Fruit fly (Drosophila melanogaster): ENCODE measurements around the gene CG14315.

Gene CG14315

dm6 chr3R:18185385-18185784 lies 26.9 kb downstream of the CG14315 start, which contains the start of the genes Arp5 and CG7208 (continued):
- TF ChIP-seq Meics (GFP tag; optimal IDR thresholded peaks at IDR 0.05), result peak; percentile 85
- no peak for TF ChIP-seq Stat92E (GFP tag; optimal IDR thresholded peaks at IDR 0.05)
- no peak for TF ChIP-seq inv (GFP tag; IDR thresholded peaks at IDR 0.05; ENCODE audit: partially characterized antibody)
- no peak for TF ChIP-seq CG15479 (GFP tag; optimal IDR thresholded peaks at IDR 0.05)
- TF ChIP-seq chm (GFP tag; IDR thresholded peaks at IDR 0.05), result no peak
- no peak for TF ChIP-seq so (GFP tag; IDR thresholded peaks at IDR 0.05)
- peak; percentile 14 for TF ChIP-seq CG5245 (GFP tag; optimal IDR thresholded peaks at IDR 0.05)
- peak; percentile 49 for TF ChIP-seq CG4424 (GFP tag; optimal IDR thresholded peaks at IDR 0.05)
- TF ChIP-seq tll (GFP tag; optimal IDR thresholded peaks at IDR 0.05), result no peak
- TF ChIP-seq CG8765 (GFP tag; IDR thresholded peaks at IDR 0.05), result no peak
- peak; percentile 67 for TF ChIP-seq CG15601 (tag; optimal IDR thresholded peaks at IDR 0.05)
- TF ChIP-seq cato (GFP tag; optimal IDR thresholded peaks at IDR 0.05; ENCODE audit: borderline replicate concordance), result peak; percentile 34
- peak; percentile 66 for TF ChIP-seq az2 (GFP tag; optimal IDR thresholded peaks at IDR 0.05)
- no peak for TF ChIP-seq unpg (GFP tag; optimal IDR thresholded peaks at IDR 0.05)
- TF ChIP-seq odd (GFP tag; optimal IDR thresholded peaks at IDR 0.05), result no peak
- peak; percentile 45; the same call in 1 of the 2 replicates for TF ChIP-seq CG14441 (GFP tag; IDR thresholded peaks at IDR 0.05)
- TF ChIP-seq slou (GFP tag; optimal IDR thresholded peaks at IDR 0.05), result peak; percentile 42
- peak; percentile 74 for TF ChIP-seq CG17359 (tag; optimal IDR thresholded peaks at IDR 0.05)
- TF ChIP-seq br (optimal IDR thresholded peaks at IDR 0.05), result no peak
- no peak for TF ChIP-seq mirr (GFP tag; optimal IDR thresholded peaks at IDR 0.05)
- TF ChIP-seq gce (GFP tag; IDR thresholded peaks at IDR 0.05), result no peak
- TF ChIP-seq al (GFP tag; IDR thresholded peaks at IDR 0.05), result peak; percentile 72
- no peak for TF ChIP-seq dimm (GFP tag; IDR thresholded peaks at IDR 0.05)
- TF ChIP-seq Gsc (GFP tag; IDR thresholded peaks at IDR 0.05), result no peak
- TF ChIP-seq CG12104 (GFP tag; optimal IDR thresholded peaks at IDR 0.05), result peak; percentile 61
- TF ChIP-seq BtbVII (GFP tag; optimal IDR thresholded peaks at IDR 0.05), result no peak
- TF ChIP-seq CG6689 (GFP tag; IDR thresholded peaks at IDR 0.05), result peak; percentile 88
- TF ChIP-seq CG6791 (GFP tag; IDR thresholded peaks at IDR 0.05; ENCODE audit: partially characterized antibody), result no peak
- TF ChIP-seq CG10366 (GFP tag; IDR thresholded peaks at IDR 0.05), result peak; percentile 48
- TF ChIP-seq CG2199 (GFP tag; IDR thresholded peaks at IDR 0.05), result no peak
- TF ChIP-seq cg (GFP tag; optimal IDR thresholded peaks at IDR 0.05), result no peak
- peak; percentile 69 for TF ChIP-seq CG9215 (GFP tag; IDR thresholded peaks at IDR 0.05)
- peak; percentile 65 for TF ChIP-seq Nf-YC (tag; optimal IDR thresholded peaks at IDR 0.05)
- TF ChIP-seq CG10543 (GFP tag; optimal IDR thresholded peaks at IDR 0.05), result peak; percentile 63
- no peak for TF ChIP-seq CG15269 (tag; optimal IDR thresholded peaks at IDR 0.05)
- TF ChIP-seq Hsf (GFP tag; optimal IDR thresholded peaks at IDR 0.05), result peak; percentile 76
- TF ChIP-seq CG11456 (GFP tag; IDR thresholded peaks at IDR 0.05), result 0 out of 3 replicates have a peak, but pooled peaks have one; percentile 59
- TF ChIP-seq pros (GFP tag; optimal IDR thresholded peaks at IDR 0.05), result no peak
- TF ChIP-seq Lim3 (GFP tag; IDR thresholded peaks at IDR 0.05), result no peak
- TF ChIP-seq MESR4 (GFP tag; optimal IDR thresholded peaks at IDR 0.05), result peak; percentile 37
- TF ChIP-seq NC2α (GFP tag; optimal IDR thresholded peaks at IDR 0.05), result peak; percentile 6
- no peak for TF ChIP-seq CG17912 (GFP tag; optimal IDR thresholded peaks at IDR 0.05)
- TF ChIP-seq Fer3 (tag; optimal IDR thresholded peaks at IDR 0.05), result peak; percentile 77
- TF ChIP-seq Sox100B (GFP tag; optimal IDR thresholded peaks at IDR 0.05), result peak; percentile 64
- peak; percentile 53 for TF ChIP-seq CG33213 (GFP tag; optimal IDR thresholded peaks at IDR 0.05)
- TF ChIP-seq CG3847 (GFP tag; IDR thresholded peaks at IDR 0.05), result peak; percentile 81
- no peak for TF ChIP-seq nom (GFP tag; optimal IDR thresholded peaks at IDR 0.05)
- TF ChIP-seq shn (GFP tag; optimal IDR thresholded peaks at IDR 0.05), result no peak
- TF ChIP-seq ab (GFP tag; optimal IDR thresholded peaks at IDR 0.05), result no peak
- peak; percentile 15 for TF ChIP-seq CG7987 (GFP tag; optimal IDR thresholded peaks at IDR 0.05)
- peak; percentile 70 for TF ChIP-seq Fer1 (GFP tag; optimal IDR thresholded peaks at IDR 0.05)

All from whole organism, embryonic.